Fruit fly (Drosophila melanogaster) whole organism, embryonic: ENCODE data around the gene mRpS31.

Experiments used
- Bgb ChIP-seq: fragments of 200-800 bp; sonication (Bioruptor generic); IDR thresholded peaks from 2 replicates; pipeline ENCODE4 v1.3.6; 2022; ENCODE audit warnings: missing biosample characterization, missing genetic modification characterization; ENCODE audit not compliant: partially characterized antibody
- CG10147 ChIP-seq: fragments of 200-800 bp; sonication (Bioruptor generic); optimal IDR thresholded peaks from 2 replicates; lab custom pipeline; 2019; ENCODE audit warnings: missing biosample characterization, mild to moderate bottlenecking, missing genetic modification characterization, moderate library complexity
- CG10321 ChIP-seq: fragments of 200-800 bp; sonication (Bioruptor generic); IDR thresholded peaks from 2 replicates; pipeline ENCODE4 v1.3.6; 2022; ENCODE audit warnings: missing biosample characterization, missing genetic modification characterization
- CG12104 ChIP-seq: fragments of 200-800 bp; sonication (Bioruptor generic); optimal IDR thresholded peaks from 3 replicates; lab custom pipeline; 2016; ENCODE audit warnings: missing biosample characterization, missing genetic modification characterization
- CG12942 ChIP-seq: fragments of 200-800 bp; sonication (Bioruptor generic); optimal IDR thresholded peaks from 3 replicates; lab custom pipeline; 2016; ENCODE audit warnings: missing biosample characterization, missing genetic modification characterization
- CG13894 ChIP-seq: fragments of 200-800 bp; sonication (Bioruptor generic); optimal IDR thresholded peaks from 3 replicates; lab custom pipeline; 2018; ENCODE audit warnings: missing biosample characterization, mild to moderate bottlenecking, missing genetic modification characterization, moderate library complexity
- CG15269 ChIP-seq: fragments of 200-800 bp; sonication (Bioruptor generic); optimal IDR thresholded peaks from 2 replicates; lab custom pipeline; 2018; ENCODE audit warnings: missing biosample characterization, mild to moderate bottlenecking, missing genetic modification characterization, moderate library complexity
- CG1832 ChIP-seq: fragments of 200-800 bp; sonication (Bioruptor generic); optimal IDR thresholded peaks from 2 replicates; lab custom pipeline; 2017; ENCODE audit warnings: missing biosample characterization, mild to moderate bottlenecking, missing genetic modification characterization, inconsistent platforms
- CG2199 ChIP-seq: fragments of 200-800 bp; sonication (Bioruptor generic); IDR thresholded peaks from 3 replicates; pipeline ENCODE4 v1.3.6; 2022; ENCODE audit warnings: missing biosample characterization, missing genetic modification characterization
- CG2678 ChIP-seq: fragments of 200-800 bp; sonication (Bioruptor generic); optimal IDR thresholded peaks from 3 replicates; lab custom pipeline; 2019; ENCODE audit warnings: missing biosample characterization, mild to moderate bottlenecking, missing genetic modification characterization, moderate library complexity
- CG4360 ChIP-seq: fragments of 200-800 bp; sonication (Bioruptor generic); IDR thresholded peaks from 2 replicates; pipeline ENCODE4 v1.3.6; 2022; ENCODE audit warnings: missing biosample characterization, missing genetic modification characterization
- CG5180 ChIP-seq: fragments of 200-800 bp; sonication (Bioruptor generic); optimal IDR thresholded peaks from 3 replicates; lab custom pipeline; 2017; ENCODE audit warnings: missing biosample characterization, missing genetic modification characterization, mild to moderate bottlenecking, moderate library complexity, missing genetic modification reagents
- CG6272 ChIP-seq: fragments of 200-800 bp; sonication (Bioruptor generic); IDR thresholded peaks from 2 replicates; pipeline ENCODE4 v1.3.6; 2022; ENCODE audit warnings: missing biosample characterization, missing genetic modification characterization
- CG6854 ChIP-seq: fragments of 200-800 bp; sonication (Bioruptor generic); optimal IDR thresholded peaks from 3 replicates; lab custom pipeline; 2017; ENCODE audit warnings: missing biosample characterization, mild to moderate bottlenecking, missing genetic modification characterization
- CG9437 ChIP-seq: fragments of 200-800 bp; sonication (Bioruptor generic); optimal IDR thresholded peaks from 2 replicates; lab custom pipeline; 2018; ENCODE audit warnings: missing biosample characterization, mild to moderate bottlenecking, missing genetic modification characterization
- Dbx ChIP-seq: fragments of 200-800 bp; sonication (Bioruptor generic); IDR thresholded peaks from 3 replicates; pipeline ENCODE4 v1.3.6; 2022; ENCODE audit warnings: missing biosample characterization, missing genetic modification characterization
- Drgx ChIP-seq: fragments of 200-800 bp; sonication (Bioruptor generic); IDR thresholded peaks from 2 replicates; pipeline ENCODE4 v1.3.6; 2022; ENCODE audit warnings: missing biosample characterization, missing genetic modification characterization
- E2f2 ChIP-seq: fragments of 200-800 bp; sonication (Bioruptor generic); IDR thresholded peaks from 2 replicates; pipeline ENCODE4 v1.3.6; 2022; ENCODE audit warnings: missing biosample characterization, missing genetic modification characterization
- Eip74EF ChIP-seq, 2 experiments: fragments of 200-800 bp in 1 of 2; fragments of >200 bp in 1 of 2; sonication (Bioruptor generic) in 1 of 2; optimal IDR thresholded peaks; 2 replicates each; lab custom pipeline; 2017 to 2019; ENCODE audit warnings: missing biosample characterization in 2 of 2, missing genetic modification characterization in 2 of 2, mild to moderate bottlenecking in 1 of 2, moderate library complexity in 1 of 2
- HLH4C ChIP-seq: fragments of 200-800 bp; sonication (Bioruptor generic); IDR thresholded peaks from 3 replicates; pipeline ENCODE4 v1.3.6; 2022; ENCODE audit warnings: missing biosample characterization, missing genetic modification characterization; ENCODE audit not compliant: partially characterized antibody
- Med ChIP-seq: fragments of 200-800 bp; sonication (Bioruptor generic); peaks from one replicate; lab custom pipeline; 2016; ENCODE audit warnings: missing biosample characterization, missing genetic modification characterization, mild to moderate bottlenecking, inconsistent platforms, moderate library complexity
- Oaz ChIP-seq: fragments of 200-800 bp; sonication (Bioruptor generic); IDR thresholded peaks from 2 replicates; pipeline ENCODE4 v1.3.6; 2022; ENCODE audit warnings: missing biosample characterization, missing genetic modification characterization
- Opbp ChIP-seq: fragments of 200-800 bp; sonication (Bioruptor generic); IDR thresholded peaks from 3 replicates; pipeline ENCODE4 v1.3.6; 2022; ENCODE audit warnings: missing biosample characterization, missing genetic modification characterization; ENCODE audit not compliant: partially characterized antibody
- ash1 ChIP-seq: fragments of 200-800 bp; sonication (Bioruptor generic); optimal IDR thresholded peaks from 2 replicates; lab custom pipeline; 2018; ENCODE audit warnings: missing biosample characterization, mild to moderate bottlenecking, missing genetic modification characterization
- bcd ChIP-seq: fragments of 200-800 bp; sonication (Bioruptor generic); optimal IDR thresholded peaks from 2 replicates; lab custom pipeline; 2017; ENCODE audit warnings: missing biosample characterization, mild to moderate bottlenecking, missing genetic modification characterization
- bigmax ChIP-seq: fragments of 200-800 bp; sonication (Bioruptor generic); optimal IDR thresholded peaks from 2 replicates; lab custom pipeline; 2018; ENCODE audit warnings: missing biosample characterization, mild to moderate bottlenecking, missing genetic modification characterization
- bsh ChIP-seq, 2 experiments: fragments of 200-800 bp; sonication (Bioruptor generic); optimal IDR thresholded peaks; 2 replicates each; lab custom pipeline; 2017 to 2018; ENCODE audit warnings: mild to moderate bottlenecking in 2 of 2, missing biosample characterization in 2 of 2, missing genetic modification characterization in 2 of 2, moderate library complexity in 1 of 2
- cg ChIP-seq: fragments of 200-800 bp; sonication (Bioruptor generic); optimal IDR thresholded peaks from 3 replicates; lab custom pipeline; 2019; ENCODE audit warnings: missing biosample characterization, mild to moderate bottlenecking, missing genetic modification characterization, moderate library complexity
- chm ChIP-seq: fragments of 200-800 bp; sonication (Bioruptor generic); IDR thresholded peaks from 2 replicates; pipeline ENCODE4 v1.3.6; 2022; ENCODE audit warnings: missing biosample characterization, missing genetic modification characterization
- ci ChIP-seq: fragments of 200-800 bp; sonication (Bioruptor generic); IDR thresholded peaks from 3 replicates; pipeline ENCODE4 v1.3.6; 2022; ENCODE audit warnings: missing biosample characterization, missing genetic modification characterization
- eve ChIP-seq, 2 experiments: fragments of >200 bp; optimal IDR thresholded peaks; 2 replicates each; lab custom pipeline; 2017; ENCODE audit warnings: missing biosample characterization in 2 of 2, missing genetic modification characterization in 2 of 2
- ftz-f1 ChIP-seq: fragments of 200-800 bp; sonication (Bioruptor generic); optimal IDR thresholded peaks from 2 replicates; lab custom pipeline; 2016; ENCODE audit warnings: missing biosample characterization, missing genetic modification characterization
- ind ChIP-seq: fragments of 200-800 bp; sonication (Bioruptor generic); optimal IDR thresholded peaks from 3 replicates; lab custom pipeline; 2016; ENCODE audit warnings: missing biosample characterization, missing genetic modification characterization
- kni ChIP-seq: fragments of 200-800 bp; sonication (Bioruptor generic); optimal IDR thresholded peaks from 3 replicates; lab custom pipeline; 2017; ENCODE audit warnings: mild to moderate bottlenecking, missing biosample characterization, missing genetic modification reagents, missing genetic modification characterization
- mld ChIP-seq: fragments of 200-800 bp; sonication (Bioruptor generic); IDR thresholded peaks from 3 replicates; pipeline ENCODE4 v1.3.6; 2022; ENCODE audit warnings: missing biosample characterization, missing genetic modification characterization; ENCODE audit not compliant: partially characterized antibody
- nom ChIP-seq: fragments of 200-800 bp; sonication (Bioruptor generic); optimal IDR thresholded peaks from 2 replicates; lab custom pipeline; 2017; ENCODE audit warnings: missing biosample characterization, missing genetic modification characterization, mild to moderate bottlenecking, moderate library complexity, missing genetic modification reagents
- oc ChIP-seq: fragments of 200-800 bp; sonication (Bioruptor generic); optimal IDR thresholded peaks from 2 replicates; lab custom pipeline; 2018; ENCODE audit warnings: missing biosample characterization, mild to moderate bottlenecking, missing genetic modification characterization, moderate library complexity
- pros ChIP-seq: fragments of 200-800 bp; sonication (Bioruptor generic); optimal IDR thresholded peaks from 3 replicates; lab custom pipeline; 2019; ENCODE audit warnings: missing biosample characterization, mild to moderate bottlenecking, missing genetic modification characterization, moderate library complexity
- psq ChIP-seq: fragments of 200-800 bp; sonication (Bioruptor generic); optimal IDR thresholded peaks from 2 replicates; lab custom pipeline; 2017; ENCODE audit warnings: missing biosample characterization, missing genetic modification characterization
- seq ChIP-seq: fragments of 200-800 bp; sonication (Bioruptor generic); IDR thresholded peaks from 2 replicates; pipeline ENCODE4 v1.3.6; 2022; ENCODE audit warnings: missing biosample characterization, missing genetic modification characterization
- stc ChIP-seq: fragments of 200-800 bp; sonication (Bioruptor generic); IDR thresholded peaks from 2 replicates; pipeline ENCODE4 v1.3.6; 2022; ENCODE audit warnings: missing biosample characterization, missing genetic modification characterization

mRpS31 gene

dm6 chr3L:16040389-16040788 lies 35.4 kb downstream of the mRpS31 start (continued):
- peak; percentile 76 for TF ChIP-seq pros (GFP tag; lab: Kevin White, UChicago)
- TF ChIP-seq CG9437 (GFP tag; lab: Kevin White, UChicago): no peak
- TF ChIP-seq Oaz (GFP tag; lab: Robert Waterston, UW): no peak
- TF ChIP-seq oc (tag; lab: Kevin White, UChicago): peak; percentile 4
- no peak for TF ChIP-seq ftz-f1 (GFP tag; lab: Kevin White, UChicago)
- TF ChIP-seq CG6854: no peak
- TF ChIP-seq CG13894 (tag; lab: Kevin White, UChicago): peak; percentile 88
- no peak for TF ChIP-seq ind
- TF ChIP-seq CG12104 (GFP tag; lab: Kevin White, UChicago): no peak
- TF ChIP-seq seq (GFP tag; lab: Robert Waterston, UW): peak; percentile 68; the same call in 1 of the 2 replicates

- TF ChIP-seq CG15269: no peak
- TF ChIP-seq kni (GFP tag; lab: Kevin White, UChicago): peak; percentile 48
- TF ChIP-seq Med (GFP tag; lab: Kevin White, UChicago): peak; percentile 20
- peak; percentile 30; the same call in 1 of the 2 replicates for TF ChIP-seq CG6272 (GFP tag; lab: Robert Waterston, UW)
- peak; percentile 62; the same call in 1 of the 3 replicates for TF ChIP-seq CG2199 (GFP tag; lab: Robert Waterston, UW)
- TF ChIP-seq bigmax (GFP tag; lab: Kevin White, UChicago): no peak
- TF ChIP-seq Drgx: peak; percentile 79
- TF ChIP-seq CG2678: no peak
- 0 out of 3 replicates have a peak, but pooled peaks have one; percentile 44 for TF ChIP-seq ci
- TF ChIP-seq bcd (GFP tag; lab: Kevin White, UChicago): no peak
- peak; percentile 24 for TF ChIP-seq cg (GFP tag; lab: Kevin White, UChicago)
- peak; percentile 13; the same call in 1 of the 2 replicates for TF ChIP-seq chm (GFP tag; lab: Robert Waterston, UW)
- no peak for TF ChIP-seq Eip74EF (GFP tag; optimal IDR thresholded peaks at IDR 0.05; lab: Kevin White, UChicago)
- TF ChIP-seq nom (GFP tag; lab: Kevin White, UChicago): peak; percentile 97
- peak; percentile 79 for TF ChIP-seq CG10321 (GFP tag; lab: Robert Waterston, UW)
- TF ChIP-seq mld (GFP tag; lab: Robert Waterston, UW): 0 out of 3 replicates have a peak, but pooled peaks have one; percentile 53
- no peak for TF ChIP-seq CG12942 (GFP tag; lab: Kevin White, UChicago)
- TF ChIP-seq CG4360 (GFP tag; lab: Robert Waterston, UW): 0 out of 2 replicates have a peak, but pooled peaks have one; percentile 37
- TF ChIP-seq bsh (GFP tag; optimal IDR thresholded peaks at IDR 0.05; lab: Kevin White, UChicago): peak in 1 of 2 experiments; percentile 76
- no peak for TF ChIP-seq CG5180 (GFP tag; lab: Kevin White, UChicago)
- TF ChIP-seq Dbx: peak; percentile 7; the same call in 1 of the 3 replicates
- 0 out of 2 replicates have a peak, but pooled peaks have one; percentile 13 for TF ChIP-seq stc (GFP tag; lab: Robert Waterston, UW)
- TF ChIP-seq CG10147 (GFP tag; lab: Kevin White, UChicago): no peak
- 0 out of 2 replicates have a peak, but pooled peaks have one; percentile 12 for TF ChIP-seq E2f2 (GFP tag; lab: Robert Waterston, UW)
- TF ChIP-seq psq (GFP tag; lab: Kevin White, UChicago): no peak
- TF ChIP-seq Opbp (GFP tag; lab: Robert Waterston, UW): 0 out of 3 replicates have a peak, but pooled peaks have one; percentile 27
- TF ChIP-seq ash1 (GFP tag; lab: Kevin White, UChicago): peak; percentile 8
- TF ChIP-seq Bgb (GFP tag; lab: Robert Waterston, UW): 0 out of 2 replicates have a peak, but pooled peaks have one; percentile 11
- 0 out of 3 replicates have a peak, but pooled peaks have one; percentile 33 for TF ChIP-seq HLH4C (GFP tag; lab: Robert Waterston, UW)
- TF ChIP-seq CG1832 (GFP tag; lab: Kevin White, UChicago): peak; percentile 33
- peak in 1 of 2 experiments; percentile 42 for TF ChIP-seq eve (GFP tag; optimal IDR thresholded peaks at IDR 0.05; lab: Kevin White, UChicago)
These were observed 36.5 kb downstream of the mRpS31 start for dm6 chr3L:16041260-16042079.
